Worm (Caenorhabditis elegans) whole organism, L4 larva: ENCODE measurements around the gene fbxa-155.

Experiments used
- T26A8.4 ChIP-seq: fragments of 200-800 bp; sonication (Bioruptor generic); IDR thresholded peaks from 2 replicates; pipeline ENCODE4 v1.3.6; 2022; ENCODE audit warnings: missing genetic modification characterization, missing compliant biosample characterization
- Y75B8A.6 ChIP-seq: fragments of 200-800 bp; sonication (Bioruptor generic); IDR thresholded peaks from 2 replicates; pipeline ENCODE4 v1.3.6; 2022; ENCODE audit warnings: missing genetic modification reagents, missing genetic modification characterization, missing compliant biosample characterization
- ZK337.2 ChIP-seq: fragments of 200-800 bp; sonication (Bioruptor generic); IDR thresholded peaks from 2 replicates; pipeline ENCODE4 v1.3.6; 2022; ENCODE audit warnings: missing genetic modification reagents, missing genetic modification characterization, missing compliant biosample characterization
- aha-1 ChIP-seq: fragments of 150-350 bp; peaks from one replicate; lab custom pipeline; 2014; ENCODE audit warnings: missing biosample characterization, missing genetic modification characterization
- cey-2 ChIP-seq: sonication (generic microtip); optimal IDR thresholded peaks from 3 replicates; lab custom pipeline; 2017; ENCODE audit warnings: missing genetic modification characterization, mild to moderate bottlenecking, missing compliant biosample characterization, antibody characterized with exemption, borderline replicate concordance; ENCODE audit not compliant: insufficient read depth
- dpl-1 ChIP-seq: fragments of 150-350 bp; optimal IDR thresholded peaks from 2 replicates; lab custom pipeline; 2014; ENCODE audit warnings: missing biosample characterization, missing genetic modification reagents, missing genetic modification characterization
- lin-13 ChIP-seq: fragments of 150-350 bp; optimal IDR thresholded peaks from 2 replicates; lab custom pipeline; 2014; ENCODE audit warnings: missing biosample characterization, missing genetic modification reagents, missing genetic modification characterization
- madf-9 ChIP-seq: fragments of 200-800 bp; sonication (Bioruptor generic); conservative IDR thresholded peaks from 2 replicates; pipeline ENCODE4 v1.3.6; 2022; ENCODE audit warnings: missing genetic modification reagents, missing genetic modification characterization, missing compliant biosample characterization
- mdt-29 ChIP-seq: fragments of 200-800 bp; sonication (Bioruptor generic); IDR thresholded peaks from 2 replicates; pipeline ENCODE4 v1.3.6; 2022; ENCODE audit warnings: missing genetic modification reagents, missing genetic modification characterization, missing compliant biosample characterization
- mxl-3 ChIP-seq: fragments of 200-800 bp; sonication (Bioruptor generic); optimal IDR thresholded peaks from 2 replicates; lab custom pipeline; 2018; ENCODE audit warnings: mild to moderate bottlenecking, missing genetic modification characterization, missing compliant biosample characterization
- nhr-11 ChIP-seq: fragments of 150-350 bp; optimal IDR thresholded peaks from 2 replicates; lab custom pipeline; 2014; ENCODE audit warnings: missing biosample characterization, missing genetic modification characterization
- nhr-6 ChIP-seq: fragments of 150-350 bp; optimal IDR thresholded peaks from 2 replicates; lab custom pipeline; 2014; ENCODE audit warnings: missing biosample characterization, missing genetic modification characterization
- unc-62 ChIP-seq, 3 experiments: fragments of 150-350 bp in 1 of 3; sonication (generic microtip); optimal IDR thresholded peaks in 2 of 3; peaks in 1 of 3; 1 replicate in 1 of 3; 2 replicates in 2 of 3; lab custom pipeline; 2014 to 2017; ENCODE audit warnings: missing biosample characterization in 3 of 3, missing genetic modification characterization in 3 of 3, missing genetic modification reagents in 3 of 3, missing genotype in 1 of 3
- ztf-11 ChIP-seq: fragments of 150-350 bp; optimal IDR thresholded peaks from 2 replicates; lab custom pipeline; 2014; ENCODE audit warnings: missing biosample characterization, missing genetic modification characterization

Gene fbxa-155

DNA sequence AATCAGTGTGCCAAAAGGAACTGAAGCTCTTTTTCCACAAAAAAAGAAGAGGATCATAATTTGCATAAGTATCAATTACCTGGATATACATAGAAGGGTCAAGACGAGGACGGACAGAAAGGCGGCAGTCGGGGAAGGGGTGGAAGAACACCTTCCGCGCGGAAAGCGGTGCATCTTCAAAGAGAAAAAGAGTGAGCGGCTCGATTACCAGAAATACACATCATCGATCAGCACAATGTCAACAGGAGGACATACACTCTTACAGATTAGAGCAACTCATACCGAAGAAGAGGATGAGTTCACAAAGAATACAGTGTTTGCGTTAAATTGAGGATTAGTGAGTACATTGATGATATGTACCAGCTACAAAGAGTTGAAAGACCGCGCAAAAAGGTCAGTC, 40.6 kb downstream of the fbxa-155 start:
- no peak for TF ChIP-seq dpl-1 (GFP tag; lab: Kevin White, UChicago)
- no peak for TF ChIP-seq Y75B8A.6 (GFP tag; lab: Robert Waterston, UW)
- TF ChIP-seq aha-1 (tag; lab: Kevin White, UChicago): peak; percentile 90

DNA sequence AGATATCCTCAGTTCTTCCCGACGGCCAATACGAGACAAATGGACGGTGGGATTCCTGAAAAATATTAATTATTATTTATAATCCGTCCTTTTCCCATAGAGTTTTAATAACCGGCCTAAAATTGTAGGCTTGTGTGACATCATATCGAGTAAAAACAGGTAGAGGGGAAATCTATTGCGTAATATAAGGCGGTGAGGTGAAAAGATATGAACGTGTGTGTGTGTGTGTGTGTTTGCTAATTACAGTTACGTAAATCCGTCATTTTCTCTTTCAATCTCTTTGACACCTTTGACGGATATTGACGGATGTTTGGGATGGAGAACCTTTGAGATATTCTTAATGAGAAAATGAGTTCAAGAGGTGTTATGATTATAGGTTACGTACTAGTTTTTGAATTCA, 44.6 kb downstream of the fbxa-155 start:
- TF ChIP-seq mxl-3 (GFP tag; lab: Kevin White, UChicago) (no peak), nhr-6 (no peak)
- TF ChIP-seq, all 104 proteins: peak for 0

ce11 chrIII:9964416-9964815, 45.6 kb downstream of the fbxa-155 start:
- no peak for TF ChIP-seq lin-13 (GFP tag; lab: Kevin White, UChicago)
- TF ChIP-seq madf-9: no peak
- TF ChIP-seq ztf-11 (tag; lab: Kevin White, UChicago): no peak
- TF ChIP-seq aha-1 (tag; lab: Kevin White, UChicago): peak; percentile 70
- no peak for TF ChIP-seq nhr-11 (tag; lab: Kevin White, UChicago)
- TF ChIP-seq unc-62 (GFP tag; optimal IDR thresholded peaks at IDR 0.05 in 1 of 2; lab: Kevin White, UChicago): peak in 1 of 2 experiments; percentile 57
- no peak for TF ChIP-seq unc-62 (tag; optimal IDR thresholded peaks at IDR 0.05; lab: Kevin White, UChicago)
- TF ChIP-seq ZK337.2: no peak
- TF ChIP-seq cey-2 (tag; lab: Kevin White, UChicago): no peak

DNA sequence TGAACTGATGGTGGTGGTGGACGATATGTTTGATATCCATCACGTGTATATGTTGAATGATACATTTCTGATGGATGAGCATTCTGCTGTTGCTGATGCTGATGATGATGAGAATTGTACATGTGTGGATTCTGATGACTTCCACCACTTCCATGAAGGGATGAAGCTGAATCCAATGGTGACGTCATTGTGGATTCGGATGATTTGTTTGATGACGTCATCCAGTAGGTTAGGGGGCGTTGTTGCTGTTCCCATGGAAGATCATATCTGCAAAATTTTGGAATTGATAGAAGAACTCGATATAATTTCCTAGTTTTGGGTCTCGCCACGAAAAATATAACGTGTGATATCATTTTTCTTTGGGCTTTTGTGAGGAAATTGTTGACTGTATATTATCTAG, 46.6 kb downstream of the fbxa-155 start:
- 0 out of 2 replicates have a peak, but pooled peaks have one; percentile 19 for TF ChIP-seq T26A8.4
- 0 out of 2 replicates have a peak, but pooled peaks have one; percentile 42 for TF ChIP-seq ZK337.2
- TF ChIP-seq mdt-29 (GFP tag; lab: Robert Waterston, UW): no peak
